Worm (Caenorhabditis elegans) whole organism, young adult: ENCODE data around the gene D2096.7.
"Not testable (repeated sequence)": the region's sequence is repeated elsewhere in the genome, so short reads cannot be mapped to it uniquely, and the experiment has no call there.

Experiments
- F33H1.4 ChIP-seq: fragments of 200-800 bp; sonication (Bioruptor generic); IDR thresholded peaks from 2 replicates; pipeline ENCODE4 v1.3.6; 2022; ENCODE audit warnings: missing genetic modification reagents, missing genetic modification characterization, missing compliant biosample characterization
- F49E8.2 ChIP-seq: sonication (generic microtip); optimal IDR thresholded peaks from 3 replicates; lab custom pipeline; 2017; ENCODE audit warnings: missing genetic modification characterization, mild to moderate bottlenecking, missing compliant biosample characterization, antibody characterized with exemption, moderate library complexity; ENCODE audit not compliant: insufficient read depth
- F52B5.7 ChIP-seq: sonication (generic microtip); optimal IDR thresholded peaks from 2 replicates; lab custom pipeline; 2016; ENCODE audit warnings: mild to moderate bottlenecking, missing genetic modification characterization, missing compliant biosample characterization
- aptf-2 ChIP-seq: fragments of 200-800 bp; sonication (Bioruptor generic); conservative IDR thresholded peaks from 2 replicates; pipeline ENCODE4 v1.3.6; 2022; ENCODE audit warnings: missing genetic modification reagents, missing genetic modification characterization, missing compliant biosample characterization
- atf-7 ChIP-seq: sonication (generic microtip); optimal IDR thresholded peaks from 2 replicates; lab custom pipeline; 2017; ENCODE audit warnings: mild to moderate bottlenecking, missing genetic modification characterization, missing compliant biosample characterization
- bed-1 ChIP-seq: fragments of 200-800 bp; sonication (Bioruptor generic); IDR thresholded peaks from 2 replicates; pipeline ENCODE4 v1.3.6; 2022; ENCODE audit warnings: missing genetic modification reagents, missing genetic modification characterization, missing compliant biosample characterization
- ceh-100 ChIP-seq: fragments of 200-800 bp; sonication (Bioruptor generic); IDR thresholded peaks from 2 replicates; pipeline ENCODE4 v1.3.6; 2022; ENCODE audit warnings: missing genetic modification reagents, missing genetic modification characterization, missing compliant biosample characterization
- lin-35 ChIP-seq, 3 experiments: fragments of 150-350 bp in 2 of 3; sonication (generic microtip) in 1 of 3; optimal IDR thresholded peaks; 2 replicates each; lab custom pipeline; 2014 to 2018; ENCODE audit warnings: missing biosample characterization in 3 of 3, missing genetic modification characterization in 3 of 3, missing genetic modification reagents in 3 of 3
- lin-54 ChIP-seq: fragments of 200-800 bp; sonication (Bioruptor generic); optimal IDR thresholded peaks from 2 replicates; lab custom pipeline; 2018; ENCODE audit warnings: mild to moderate bottlenecking, missing genetic modification characterization, missing compliant biosample characterization
- lsl-1 ChIP-seq: fragments of 200-800 bp; sonication (Bioruptor generic); optimal IDR thresholded peaks from 2 replicates; lab custom pipeline; 2018; ENCODE audit warnings: mild to moderate bottlenecking, missing genetic modification characterization, moderate library complexity, missing compliant biosample characterization
- nhr-120 ChIP-seq: fragments of 200-800 bp; sonication (Bioruptor generic); IDR thresholded peaks from 2 replicates; pipeline ENCODE4 v1.3.6; 2022; ENCODE audit warnings: missing genetic modification characterization, missing compliant biosample characterization
- pha-4 ChIP-seq: fragments of 150-350 bp; sonication (generic microtip); optimal IDR thresholded peaks from 2 replicates; lab custom pipeline; 2014; ENCODE audit warnings: missing biosample characterization, missing genetic modification reagents, missing genetic modification characterization
- ztf-18 ChIP-seq: sonication (generic microtip); optimal IDR thresholded peaks from 2 replicates; lab custom pipeline; 2016; ENCODE audit warnings: missing genotype, mild to moderate bottlenecking, missing genetic modification characterization, missing compliant biosample characterization
- ztf-25 ChIP-seq: fragments of 200-800 bp; sonication (Bioruptor generic); IDR thresholded peaks from 2 replicates; pipeline ENCODE4 v1.3.6; 2022; ENCODE audit warnings: missing genetic modification reagents, missing genetic modification characterization, missing compliant biosample characterization

DNA sequence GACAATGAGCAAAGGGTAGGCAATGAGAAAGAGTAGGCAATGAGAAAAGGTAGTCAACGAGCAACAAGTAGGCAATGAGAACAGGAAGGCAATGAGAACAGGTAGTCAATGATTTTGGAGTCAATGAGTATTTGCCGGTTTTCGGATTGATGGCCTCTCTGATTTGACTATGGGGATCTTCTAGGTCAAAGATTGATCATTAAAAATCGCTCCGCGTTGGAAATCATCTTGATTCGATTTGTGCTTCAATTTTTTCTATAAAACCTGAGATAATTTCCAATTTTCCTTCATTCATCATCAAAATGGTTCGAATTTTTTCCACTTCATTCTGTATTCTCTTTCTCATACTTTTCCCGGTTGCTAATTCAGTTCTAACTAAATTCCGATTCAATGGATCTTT is 25.4 kb downstream of the D2096.7 start, which contains the start of gene F17E9.16:
- not testable (repeated sequence) for TF ChIP-seq nhr-120 (GFP tag; lab: Robert Waterston, UW); lin-35 (GFP tag; optimal IDR thresholded peaks at IDR 0.05; lab: Kevin White, UChicago); lsl-1 (GFP tag; lab: Kevin White, UChicago); lin-54; ztf-18 (tag; lab: Kevin White, UChicago); aptf-2; bed-1 (GFP tag; lab: Robert Waterston, UW); pha-4 (tag; lab: Kevin White, UChicago); F52B5.7 (tag; lab: Kevin White, UChicago); F33H1.4; F49E8.2 (tag; lab: Kevin White, UChicago); ztf-25 (GFP tag; lab: Robert Waterston, UW); ceh-100 (GFP tag; lab: Robert Waterston, UW); atf-7 (tag; lab: Kevin White, UChicago)
